Fruit fly (Drosophila melanogaster): ENCODE results near the gene Sr-CIV.

The Sr-CIV gene

DNA sequence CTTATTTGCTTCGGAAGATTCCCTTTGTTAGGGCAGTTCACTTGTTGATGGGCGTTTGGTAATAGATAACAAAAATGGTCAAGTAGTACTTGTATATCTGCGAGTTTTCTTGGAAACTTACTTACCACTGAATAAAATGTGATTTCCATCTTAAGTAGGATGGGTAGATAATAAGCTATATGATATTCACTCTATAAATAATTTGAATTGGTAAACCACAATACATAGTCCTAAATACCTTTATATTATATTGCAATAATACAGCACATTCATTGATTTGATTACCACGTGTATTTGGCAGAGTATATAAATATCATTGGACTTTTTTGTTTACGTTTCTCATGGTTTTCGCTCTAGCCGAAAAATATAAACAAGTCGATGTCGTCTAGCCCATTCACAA is 47.9 kb downstream of the Sr-CIV start (continued):
- TF ChIP-seq CG10366 (GFP tag; IDR thresholded peaks at IDR 0.05) (no peak), Hr51 (GFP tag; optimal IDR thresholded peaks at IDR 0.05) (peak in 1 of 2 experiments; percentile 81), dysf (GFP tag; IDR thresholded peaks at IDR 0.05) (peak; percentile 83), bsh (GFP tag; optimal IDR thresholded peaks at IDR 0.05) (peak in 1 of 2 experiments; percentile 42), CG8290 (GFP tag; optimal IDR thresholded peaks at IDR 0.05) (no peak), CG8290 (tag; optimal IDR thresholded peaks at IDR 0.05) (peak in 1 of 2 experiments; percentile 35), CG13123 (GFP tag; optimal IDR thresholded peaks at IDR 0.05) (no peak), ewg (GFP tag; optimal IDR thresholded peaks at IDR 0.05) (no peak), Pdp1 (GFP tag; optimal IDR thresholded peaks at IDR 0.05) (peak; percentile 43 to 52), CG4617 (GFP tag; optimal IDR thresholded peaks at IDR 0.05; ENCODE audit: borderline replicate concordance) (peak; percentile 10), NFAT (GFP tag; IDR thresholded peaks at IDR 0.05) (0 out of 2 replicates have a peak, but pooled peaks have one; percentile 40), Sox100B (GFP tag; optimal IDR thresholded peaks at IDR 0.05) (peak; percentile 77), vvl (GFP tag; IDR thresholded peaks at IDR 0.05) (peak; percentile 44), Hmr (GFP tag; optimal IDR thresholded peaks at IDR 0.05) (peak; percentile 73), CG3847 (GFP tag; IDR thresholded peaks at IDR 0.05) (peak; percentile 52), CG18599 (GFP tag; optimal IDR thresholded peaks at IDR 0.05) (peak; percentile 77), CG1233 (GFP tag; optimal IDR thresholded peaks at IDR 0.05) (peak; percentile 73), CG12659 (GFP tag; optimal IDR thresholded peaks at IDR 0.05) (peak; percentile 70), ERR (GFP tag; optimal IDR thresholded peaks at IDR 0.05) (no peak), corto (GFP tag; optimal IDR thresholded peaks at IDR 0.05) (no peak), Bteb2 (GFP tag; optimal IDR thresholded peaks at IDR 0.05) (peak; percentile 18), Neu2 (GFP tag; optimal IDR thresholded peaks at IDR 0.05; ENCODE audit: borderline replicate concordance) (no peak), cwo (GFP tag; optimal IDR thresholded peaks at IDR 0.05) (peak; percentile 70)

DNA sequence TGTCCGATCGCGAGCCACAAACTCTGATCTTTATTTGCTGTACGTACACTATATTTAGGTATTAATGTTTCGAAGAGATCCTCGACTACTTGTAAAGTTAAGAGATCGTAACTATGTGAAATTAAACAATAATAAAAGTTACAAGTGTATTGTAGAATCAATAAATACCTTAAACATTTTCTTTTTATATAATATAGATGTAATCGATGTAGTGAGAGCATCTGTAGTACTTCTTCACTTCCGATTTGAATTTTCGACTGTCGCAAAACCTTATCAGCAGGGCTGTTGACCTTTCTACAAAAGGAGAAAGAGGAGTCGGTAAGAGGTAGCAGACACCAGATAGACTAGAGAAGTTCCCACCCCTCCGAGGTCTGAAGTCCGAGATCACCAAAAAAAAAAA is 48.7 kb downstream of the Sr-CIV start:
- TF ChIP-seq CG4282 (GFP tag; optimal IDR thresholded peaks at IDR 0.05) (no peak), D19A (tag; optimal IDR thresholded peaks at IDR 0.05) (peak; percentile 30)

Measured in whole organism, embryonic.